Worm (Caenorhabditis elegans): ENCODE data around the gene srg-10.

Gene srg-10

DNA sequence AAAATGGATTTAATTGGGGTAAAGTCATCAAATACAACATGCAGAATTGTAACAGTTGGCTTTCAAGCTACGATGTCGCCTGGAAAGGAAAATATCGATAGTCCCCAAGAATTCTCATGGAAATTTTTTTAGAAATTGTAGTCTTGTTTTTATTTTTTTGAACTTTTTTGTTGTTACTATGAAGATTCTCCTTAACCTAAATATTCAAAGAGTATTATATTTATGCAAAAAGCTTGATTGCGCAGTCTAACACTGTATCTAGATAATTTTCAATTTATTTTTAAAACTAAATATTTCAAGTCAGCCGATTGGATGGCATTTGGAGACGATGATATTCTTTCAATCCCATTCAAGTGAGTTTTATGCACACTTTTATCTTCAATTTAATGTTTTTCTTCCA, 27.6 kb downstream of the srg-10 start, which contains the start of gene pgap-2:
TSS of gene pgap-2 (plus strand) at position 301 of the 400 bp plus-strand sequence.
- TF ChIP-seq unc-62 (GFP tag; optimal IDR thresholded peaks at IDR 0.05) = no peak

ce11 chrIII:4706678-4707077, 29.1 kb downstream of the srg-10 start, which contains the start of gene T04A8.13:
TSS of gene T04A8.13 (plus strand) at chrIII:4706978.
- TF ChIP-seq unc-62 (GFP tag; optimal IDR thresholded peaks at IDR 0.05) = no peak

ce11 chrIII:4708909-4709308, 31.3 kb downstream of the srg-10 start, which contains the start of gene T04A8.18:
TSS of gene T04A8.18 (plus strand) at chrIII:4709209.
- no peak for TF ChIP-seq unc-62 (GFP tag; optimal IDR thresholded peaks at IDR 0.05)

DNA sequence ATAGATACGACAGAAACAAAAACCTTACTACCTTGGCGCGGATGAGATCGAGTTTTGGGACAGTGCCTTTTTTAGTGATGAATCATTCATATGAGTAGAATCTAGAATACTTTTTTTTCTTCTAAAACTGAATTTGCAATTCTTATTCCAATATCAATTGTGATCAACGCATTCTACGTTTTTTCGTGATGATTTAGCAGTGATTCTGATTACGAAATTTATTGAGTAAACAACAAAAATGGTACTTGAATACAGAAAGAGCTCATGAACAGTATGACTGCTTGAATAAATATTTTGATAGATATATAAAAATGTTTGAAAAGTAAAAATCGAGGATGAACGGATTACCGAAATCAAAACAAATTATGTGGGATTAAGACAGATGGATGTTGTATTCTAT, 37.5 kb downstream of the srg-10 start, which contains the start of gene him-18:
TSS of gene him-18 (minus strand) at position 101 of the 400 bp plus-strand sequence.
- TF ChIP-seq unc-62 (GFP tag; optimal IDR thresholded peaks at IDR 0.05) = no peak

ce11 chrIII:4720620-4721227, 43.2 kb downstream of the srg-10 start, which contains the start of gene emb-5:
TSS of gene emb-5 (minus strand) at chrIII:4720670.
- no peak for TF ChIP-seq unc-62 (GFP tag; optimal IDR thresholded peaks at IDR 0.05)

- TF ChIP-seq unc-62 (GFP tag; optimal IDR thresholded peaks at IDR 0.05) = no peak
Observed at ce11 chrIII:4721750-4722149, 44.2 kb downstream of the srg-10 start, which contains the start of gene acy-1. TSS of gene acy-1 (plus strand) at chrIII:4722095.

ce11 chrIII:4723922-4724321, 46.4 kb downstream of the srg-10 start:
- TF ChIP-seq unc-62 (GFP tag; optimal IDR thresholded peaks at IDR 0.05) = no peak

Measured in whole organism, dauer.